Worm (Caenorhabditis elegans) whole organism, young adult: ENCODE measurements around the gene C17H11.4.

ENCODE experiments used
- B0336.3 ChIP-seq: fragments of 200-800 bp; sonication (Bioruptor generic); IDR thresholded peaks from 2 replicates; pipeline ENCODE4 v1.3.6; 2022; ENCODE audit warnings: missing genetic modification characterization, missing compliant biosample characterization
- Y53F4B.3 ChIP-seq: fragments of 200-800 bp; sonication (Bioruptor generic); IDR thresholded peaks from 2 replicates; pipeline ENCODE4 v1.3.6; 2022; ENCODE audit warnings: missing genetic modification reagents, missing genetic modification characterization, missing compliant biosample characterization
- nfya-1 ChIP-seq: sonication (generic microtip); optimal IDR thresholded peaks from 2 replicates; lab custom pipeline; 2017; ENCODE audit warnings: antibody characterized with exemption, missing compliant biosample characterization, missing genetic modification characterization, borderline replicate concordance; ENCODE audit not compliant: insufficient read depth
- nfyb-1 ChIP-seq: fragments of 200-800 bp; sonication (Bioruptor generic); IDR thresholded peaks from 2 replicates; pipeline ENCODE4 v1.3.6; 2022; ENCODE audit warnings: missing genetic modification reagents, missing genetic modification characterization, missing compliant biosample characterization
- nhr-90 ChIP-seq: sonication (generic microtip); optimal IDR thresholded peaks from 2 replicates; lab custom pipeline; 2016; ENCODE audit warnings: missing genotype, mild to moderate bottlenecking, missing genetic modification characterization, missing compliant biosample characterization
- repo-1 ChIP-seq: sonication (generic microtip); optimal IDR thresholded peaks from 2 replicates; lab custom pipeline; 2017; ENCODE audit warnings: mild to moderate bottlenecking, missing genetic modification characterization, missing compliant biosample characterization
- unc-62 ChIP-seq: fragments of 150-350 bp; optimal IDR thresholded peaks from 2 replicates; lab custom pipeline; 2014; ENCODE audit warnings: missing biosample characterization, missing genetic modification reagents, missing genetic modification characterization
- ztf-22 ChIP-seq: fragments of 200-800 bp; sonication (Bioruptor generic); optimal IDR thresholded peaks from 2 replicates; lab custom pipeline; 2018; ENCODE audit warnings: mild to moderate bottlenecking, missing genetic modification characterization, moderate library complexity, missing compliant biosample characterization
- ztf-26 ChIP-seq: sonication (generic microtip); optimal IDR thresholded peaks from 2 replicates; lab custom pipeline; 2017; ENCODE audit warnings: missing genetic modification characterization, missing compliant biosample characterization
- ztf-28 ChIP-seq: fragments of 200-800 bp; sonication (Bioruptor generic); IDR thresholded peaks from 2 replicates; pipeline ENCODE4 v1.3.6; 2022; ENCODE audit warnings: missing genetic modification reagents, missing genetic modification characterization, missing compliant biosample characterization

DNA sequence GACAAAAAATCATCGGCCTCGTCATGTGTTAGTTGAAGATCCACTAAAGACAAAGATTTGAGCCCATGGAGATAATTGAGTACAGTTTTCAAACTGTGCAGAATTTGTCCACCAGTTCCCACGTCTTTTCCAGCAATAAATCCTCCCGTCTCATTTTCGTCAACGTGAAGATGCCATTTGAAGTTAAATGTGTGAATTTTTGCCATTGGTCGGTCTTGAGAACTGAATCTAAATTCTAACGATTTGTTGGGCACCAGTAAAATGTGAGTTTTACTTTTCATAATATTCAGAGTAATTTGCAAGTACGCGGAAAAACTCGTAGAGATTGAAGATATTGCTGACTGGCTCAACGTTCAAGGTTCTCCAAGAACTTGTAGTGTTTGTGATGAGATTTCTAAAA, 49.1 kb upstream of the C17H11.4 start:
- TF ChIP-seq ztf-22 (GFP tag; lab: Kevin White, UChicago) (no peak), nfya-1 (tag; lab: Kevin White, UChicago) (no peak), ztf-28 (GFP tag; lab: Robert Waterston, UW) (no peak), nhr-90 (tag; lab: Kevin White, UChicago) (no peak), Y53F4B.3 (no peak), nfyb-1 (no peak), ztf-26 (tag; lab: Kevin White, UChicago) (no peak), repo-1 (tag; lab: Kevin White, UChicago) (no peak), unc-62 (GFP tag; lab: Kevin White, UChicago) (no peak), B0336.3 (GFP tag; lab: Robert Waterston, UW) (no peak)
